Fruit fly (Drosophila melanogaster): ENCODE results near the gene CG14877.

The CG14877 gene

dm6 chr3R:15933609-15934232, 37.8 kb upstream of the CG14877 start, which contains the start of the genes CG5478 and blp (continued):
- no peak for TF ChIP-seq CG10565 (GFP tag; optimal IDR thresholded peaks at IDR 0.05)
- no peak for TF ChIP-seq danr (GFP tag; IDR thresholded peaks at IDR 0.05)
- TF ChIP-seq Sin3A (optimal IDR thresholded peaks at IDR 0.05), result no peak
- TF ChIP-seq hbn (GFP tag; IDR thresholded peaks at IDR 0.05; ENCODE audit: partially characterized antibody), result peak; percentile 93
- TF ChIP-seq Myb (GFP tag; optimal IDR thresholded peaks at IDR 0.05), result peak; percentile 55
- TF ChIP-seq CG3995 (GFP tag; optimal IDR thresholded peaks at IDR 0.05), result peak; percentile 97
- TF ChIP-seq ATbp (GFP tag; optimal IDR thresholded peaks at IDR 0.05), result no peak
- no peak for TF ChIP-seq fd102C (GFP tag; optimal IDR thresholded peaks at IDR 0.05)
- peak; percentile 3 for TF ChIP-seq dm (GFP tag; optimal IDR thresholded peaks at IDR 0.05)
- TF ChIP-seq CG1832 (GFP tag; optimal IDR thresholded peaks at IDR 0.05), result no peak
- no peak for TF ChIP-seq CG7745 (tag; optimal IDR thresholded peaks at IDR 0.05)
- TF ChIP-seq eyg (GFP tag; optimal IDR thresholded peaks at IDR 0.05), result no peak
- no peak for TF ChIP-seq Side (GFP tag; optimal IDR thresholded peaks at IDR 0.05)
- no peak for TF ChIP-seq lilli (GFP tag; optimal IDR thresholded peaks at IDR 0.05)
- TF ChIP-seq vfl (GFP tag; optimal IDR thresholded peaks at IDR 0.05), result no peak
- peak; percentile 91 for TF ChIP-seq unc-4 (GFP tag; IDR thresholded peaks at IDR 0.05; ENCODE audit: partially characterized antibody)
- TF ChIP-seq CG15073 (GFP tag; optimal IDR thresholded peaks at IDR 0.05), result no peak
- no peak for TF ChIP-seq ac (GFP tag; optimal IDR thresholded peaks at IDR 0.05)
- TF ChIP-seq CoRest (tag; optimal IDR thresholded peaks at IDR 0.05), result no peak
- TF ChIP-seq CG14965 (GFP tag; optimal IDR thresholded peaks at IDR 0.05; ENCODE audit: borderline replicate concordance), result no peak
- TF ChIP-seq Optix (GFP tag; IDR thresholded peaks at IDR 0.05), result no peak
- TF ChIP-seq CG7271 (tag; optimal IDR thresholded peaks at IDR 0.05), result no peak
- TF ChIP-seq CG30020 (tag; optimal IDR thresholded peaks at IDR 0.05), result no peak
- TF ChIP-seq CG10147 (GFP tag; optimal IDR thresholded peaks at IDR 0.05), result no peak
- TF ChIP-seq pzg (GFP tag; optimal IDR thresholded peaks at IDR 0.05), result peak; percentile 69
- TF ChIP-seq Tbp (GFP tag; optimal IDR thresholded peaks at IDR 0.05), result no peak
- no peak for TF ChIP-seq CG7786 (GFP tag; optimal IDR thresholded peaks at IDR 0.05)
- TF ChIP-seq NfI (GFP tag; optimal IDR thresholded peaks at IDR 0.05), result no peak
- no peak for TF ChIP-seq CG12071 (GFP tag; optimal IDR thresholded peaks at IDR 0.05)
- TF ChIP-seq h (optimal IDR thresholded peaks at IDR 0.05), result no peak
- peak; percentile 14 for TF ChIP-seq sug (tag; optimal IDR thresholded peaks at IDR 0.05)
- peak; percentile 62 for TF ChIP-seq zen (tag; optimal IDR thresholded peaks at IDR 0.05)
- no peak for TF ChIP-seq mirr (GFP tag; optimal IDR thresholded peaks at IDR 0.05)
- no peak for TF ChIP-seq Neu2 (GFP tag; optimal IDR thresholded peaks at IDR 0.05; ENCODE audit: borderline replicate concordance)
- peak; percentile 66 to 94 for TF ChIP-seq crp (GFP tag; optimal IDR thresholded peaks at IDR 0.05)
- TF ChIP-seq GATAe (GFP tag; conservative IDR thresholded peaks at IDR 0.05), result no peak
- no peak for TF ChIP-seq CG4424 (GFP tag; optimal IDR thresholded peaks at IDR 0.05)
- TF ChIP-seq CG4404 (GFP tag; IDR thresholded peaks at IDR 0.05), result no peak
- peak; percentile 50 for TF ChIP-seq YL-1 (GFP tag; optimal IDR thresholded peaks at IDR 0.05)
- TF ChIP-seq run (tag; optimal IDR thresholded peaks at IDR 0.05), result no peak
- TF ChIP-seq lola (GFP tag; optimal IDR thresholded peaks at IDR 0.05), result no peak
- no peak for TF ChIP-seq CG4730 (GFP tag; IDR thresholded peaks at IDR 0.05)
- peak; percentile 3 for TF ChIP-seq Ets65A (GFP tag)
- TF ChIP-seq CG4707 (GFP tag; optimal IDR thresholded peaks at IDR 0.05), result no peak
- TF ChIP-seq slp2 (GFP tag; optimal IDR thresholded peaks at IDR 0.05), result no peak
- no peak for TF ChIP-seq fd64A (GFP tag; optimal IDR thresholded peaks at IDR 0.05)
- no peak for TF ChIP-seq CG7928 (GFP tag; optimal IDR thresholded peaks at IDR 0.05)
- TF ChIP-seq CG9876 (GFP tag; optimal IDR thresholded peaks at IDR 0.05), result no peak
- TF ChIP-seq Nf-YA (GFP tag; IDR thresholded peaks at IDR 0.05), result no peak
- TF ChIP-seq ERR (GFP tag; optimal IDR thresholded peaks at IDR 0.05), result no peak
- TF ChIP-seq CG12942 (GFP tag; optimal IDR thresholded peaks at IDR 0.05), result no peak
